Fruit fly (Drosophila melanogaster) whole organism, adult: ENCODE data around the gene msd5.

Experiments used
- CG11617 ChIP-seq: fragments of 200-800 bp; sonication (Bioruptor generic); optimal IDR thresholded peaks from 2 replicates; lab custom pipeline; 2017; ENCODE audit warnings: mild to moderate bottlenecking, missing biosample characterization, missing genetic modification reagents, missing genetic modification characterization
- CG12768 ChIP-seq: fragments of 200-800 bp; sonication (Bioruptor generic); optimal IDR thresholded peaks from 2 replicates; lab custom pipeline; 2017; ENCODE audit warnings: missing biosample characterization, missing genetic modification characterization, mild to moderate bottlenecking, moderate library complexity, missing genetic modification reagents
- CG14711 ChIP-seq: fragments of 200-800 bp; sonication (Bioruptor generic); optimal IDR thresholded peaks from 2 replicates; lab custom pipeline; 2018; ENCODE audit warnings: missing biosample characterization, mild to moderate bottlenecking, missing genetic modification characterization, moderate library complexity
- CG1620 ChIP-seq: fragments of 200-800 bp; sonication (Bioruptor generic); optimal IDR thresholded peaks from 2 replicates; lab custom pipeline; 2016; ENCODE audit warnings: missing biosample characterization, missing genetic modification characterization
- CG33017 ChIP-seq: fragments of 200-800 bp; sonication (Bioruptor generic); optimal IDR thresholded peaks from 2 replicates; lab custom pipeline; 2018; ENCODE audit warnings: missing biosample characterization, mild to moderate bottlenecking, missing genetic modification characterization, moderate library complexity
- CG5204 ChIP-seq: fragments of 200-800 bp; sonication (Bioruptor generic); optimal IDR thresholded peaks from 2 replicates; lab custom pipeline; 2016; ENCODE audit warnings: missing biosample characterization, missing genetic modification characterization
- CG7045 ChIP-seq: fragments of 200-800 bp; sonication (Bioruptor generic); optimal IDR thresholded peaks from 2 replicates; lab custom pipeline; 2017; ENCODE audit warnings: missing biosample characterization, mild to moderate bottlenecking, missing genetic modification characterization
- CG7101 ChIP-seq: fragments of 200-800 bp; sonication (Bioruptor generic); optimal IDR thresholded peaks from 2 replicates; lab custom pipeline; 2018; ENCODE audit warnings: missing biosample characterization, mild to moderate bottlenecking, missing genetic modification characterization, moderate library complexity
- Clk ChIP-seq: fragments of 200-800 bp; sonication (Bioruptor generic); optimal IDR thresholded peaks from 2 replicates; lab custom pipeline; 2017; ENCODE audit warnings: missing biosample characterization, missing genetic modification characterization
- Crg-1 ChIP-seq: fragments of 200-800 bp; sonication (Bioruptor generic); optimal IDR thresholded peaks from 2 replicates; lab custom pipeline; 2016; ENCODE audit warnings: missing biosample characterization, missing genetic modification characterization
- Hr96 ChIP-seq: fragments of 200-800 bp; sonication (Bioruptor generic); optimal IDR thresholded peaks from 2 replicates; lab custom pipeline; 2016; ENCODE audit warnings: missing biosample characterization, missing genetic modification characterization
- Mnt ChIP-seq: fragments of 200-800 bp; sonication (Bioruptor generic); optimal IDR thresholded peaks from 2 replicates; lab custom pipeline; 2016; ENCODE audit warnings: missing biosample characterization, mild to moderate bottlenecking, missing genetic modification characterization
- bab1 ChIP-seq: fragments of 200-800 bp; sonication (Bioruptor generic); optimal IDR thresholded peaks from 3 replicates; lab custom pipeline; 2019; ENCODE audit warnings: missing biosample characterization, mild to moderate bottlenecking, missing genetic modification characterization, moderate library complexity
- cic ChIP-seq: fragments of 200-800 bp; sonication (Bioruptor generic); optimal IDR thresholded peaks from 2 replicates; lab custom pipeline; 2017; ENCODE audit warnings: missing biosample characterization, mild to moderate bottlenecking, missing genetic modification characterization, moderate library complexity
- cnc ChIP-seq, 2 experiments: fragments of >200 bp; optimal IDR thresholded peaks; 2 replicates each; lab custom pipeline; 2017
- kay ChIP-seq: fragments of 200-800 bp; sonication (Bioruptor generic); peaks from one replicate; lab custom pipeline; 2016; ENCODE audit warnings: missing biosample characterization, missing genetic modification characterization, borderline replicate concordance
- ovo ChIP-seq: fragments of 200-800 bp; sonication (Bioruptor generic); optimal IDR thresholded peaks from 2 replicates; lab custom pipeline; 2016; ENCODE audit warnings: missing biosample characterization, missing genetic modification characterization
- pad ChIP-seq: fragments of 200-800 bp; sonication (Bioruptor generic); optimal IDR thresholded peaks from 3 replicates; lab custom pipeline; 2017; ENCODE audit warnings: missing biosample characterization, missing genetic modification characterization, mild to moderate bottlenecking, moderate library complexity, missing genetic modification reagents
- tj ChIP-seq: fragments of 200-800 bp; sonication (Bioruptor generic); optimal IDR thresholded peaks from 3 replicates; lab custom pipeline; 2017; ENCODE audit warnings: missing biosample characterization, mild to moderate bottlenecking, missing genetic modification characterization, moderate library complexity
- toe ChIP-seq: fragments of 200-800 bp; sonication (Bioruptor generic); optimal IDR thresholded peaks from 2 replicates; lab custom pipeline; 2016; ENCODE audit warnings: missing biosample characterization, missing genetic modification characterization

The msd5 gene

dm6 chr3L:1334571-1335427, 1.9 kb upstream of the msd5 start, which contains the start of the genes Hmbs and CG2211:
Hmbs (plus strand) TSS chr3L:1334889.
CG2211 (minus strand) TSS chr3L:1335359.
- TF ChIP-seq CG5204, result no peak
- TF ChIP-seq Crg-1, result peak; percentile 69
- TF ChIP-seq Clk (GFP tag; lab: Kevin White, UChicago), result peak; percentile 82
- TF ChIP-seq tj, result peak; percentile 35
- TF ChIP-seq ovo (GFP tag; lab: Kevin White, UChicago), result peak; percentile 83
- peak; percentile 68 for TF ChIP-seq CG7101
- peak; percentile 73 for TF ChIP-seq CG11617 (GFP tag; lab: Kevin White, UChicago)
- no peak for TF ChIP-seq pad (GFP tag; lab: Kevin White, UChicago)
- TF ChIP-seq CG1620, result peak; percentile 87
- peak; percentile 84 for TF ChIP-seq CG7045 (GFP tag; lab: Kevin White, UChicago)
- peak; percentile 96 for TF ChIP-seq bab1 (GFP tag; lab: Kevin White, UChicago)
- peak; percentile 76 for TF ChIP-seq cic (GFP tag; lab: Kevin White, UChicago)
- TF ChIP-seq cnc (optimal IDR thresholded peaks at IDR 0.05; lab: Kevin White, UChicago), result no peak
- peak; percentile 61 for TF ChIP-seq CG12768 (GFP tag; lab: Kevin White, UChicago)
- no peak for TF ChIP-seq kay
- peak; percentile 55 for TF ChIP-seq CG33017 (tag; lab: Kevin White, UChicago)
- peak; percentile 98 for TF ChIP-seq CG14711 (tag; lab: Kevin White, UChicago)
- peak; percentile 79 for TF ChIP-seq Mnt
- TF ChIP-seq Hr96 (GFP tag; lab: Kevin White, UChicago), result peak; percentile 92
- no peak for TF ChIP-seq toe (GFP tag; lab: Kevin White, UChicago)

- TF ChIP-seq kay (no peak), CG7045 (GFP tag; lab: Kevin White, UChicago) (no peak), cnc (optimal IDR thresholded peaks at IDR 0.05; lab: Kevin White, UChicago) (no peak)
These were observed 1.4 kb downstream of the msd5 start, which contains the start of gene msd1 for dm6 chr3L:1331542-1331941. msd1 (plus strand) TSS chr3L:1331744.

DNA sequence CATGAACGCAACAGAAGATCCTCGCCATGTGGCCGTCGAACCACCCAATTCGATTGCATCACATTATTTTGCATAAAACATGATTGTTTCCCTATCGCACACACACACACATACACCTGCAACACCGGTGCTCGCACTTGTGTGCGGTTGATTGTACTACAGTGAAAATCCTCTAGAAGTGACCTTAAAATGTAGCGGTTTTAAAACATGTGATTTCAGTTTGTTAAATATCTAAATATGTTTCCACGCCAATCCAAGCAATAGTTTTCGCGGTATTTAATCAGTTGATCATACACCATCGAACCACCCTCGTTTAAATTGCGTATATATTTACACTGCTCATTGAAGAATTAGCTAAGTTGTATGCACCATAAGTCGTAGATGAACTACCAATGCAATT, 2.5 kb downstream of the msd5 start:
- no peak for TF ChIP-seq tj
- TF ChIP-seq CG33017 (tag; lab: Kevin White, UChicago), result peak; percentile 20
- no peak for TF ChIP-seq bab1 (GFP tag; lab: Kevin White, UChicago)
- peak; percentile 24 for TF ChIP-seq CG7101

dm6 chr3L:1329724-1330123, 3.2 kb downstream of the msd5 start, which contains the start of gene ND-ACP:
ND-ACP (plus strand) TSS chr3L:1329949.
- TF ChIP-seq ovo (GFP tag; lab: Kevin White, UChicago), result no peak
- no peak for TF ChIP-seq CG7045 (GFP tag; lab: Kevin White, UChicago)
- no peak for TF ChIP-seq CG7101
- TF ChIP-seq CG1620, result no peak
- peak; percentile 46 for TF ChIP-seq tj
- TF ChIP-seq toe (GFP tag; lab: Kevin White, UChicago), result no peak
- no peak for TF ChIP-seq Clk (GFP tag; lab: Kevin White, UChicago)
- no peak for TF ChIP-seq CG5204
- no peak for TF ChIP-seq kay
- no peak for TF ChIP-seq CG33017 (tag; lab: Kevin White, UChicago)
- no peak for TF ChIP-seq CG14711 (tag; lab: Kevin White, UChicago)
- TF ChIP-seq pad (GFP tag; lab: Kevin White, UChicago), result peak; percentile 17
- TF ChIP-seq Crg-1, result no peak
- TF ChIP-seq CG12768 (GFP tag; lab: Kevin White, UChicago), result no peak
- TF ChIP-seq Hr96 (GFP tag; lab: Kevin White, UChicago), result no peak
- no peak for TF ChIP-seq bab1 (GFP tag; lab: Kevin White, UChicago)
- no peak for TF ChIP-seq cnc (optimal IDR thresholded peaks at IDR 0.05; lab: Kevin White, UChicago)
- TF ChIP-seq cic (GFP tag; lab: Kevin White, UChicago), result no peak
- peak; percentile 13 for TF ChIP-seq Mnt
- TF ChIP-seq CG11617 (GFP tag; lab: Kevin White, UChicago), result no peak

DNA sequence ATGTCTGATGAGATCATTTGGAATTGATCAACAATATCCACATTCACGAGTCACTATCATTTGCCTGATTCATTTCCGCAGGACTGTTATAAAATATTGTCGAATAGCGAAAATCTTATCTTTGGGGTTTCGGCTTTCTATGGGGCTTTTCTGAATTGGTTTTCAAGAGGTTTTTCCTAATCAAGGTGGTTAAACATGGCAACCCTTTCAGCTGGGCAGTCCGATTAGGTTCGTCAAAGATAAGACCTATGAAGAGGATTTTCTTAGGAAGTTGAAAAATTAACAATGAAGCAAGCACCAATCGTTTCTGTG, 7.4 kb downstream of the msd5 start:
- TF ChIP-seq CG11617 (GFP tag; lab: Kevin White, UChicago) (no peak), cnc (optimal IDR thresholded peaks at IDR 0.05; lab: Kevin White, UChicago) (no peak), cic (GFP tag; lab: Kevin White, UChicago) (peak; percentile 22)

DNA sequence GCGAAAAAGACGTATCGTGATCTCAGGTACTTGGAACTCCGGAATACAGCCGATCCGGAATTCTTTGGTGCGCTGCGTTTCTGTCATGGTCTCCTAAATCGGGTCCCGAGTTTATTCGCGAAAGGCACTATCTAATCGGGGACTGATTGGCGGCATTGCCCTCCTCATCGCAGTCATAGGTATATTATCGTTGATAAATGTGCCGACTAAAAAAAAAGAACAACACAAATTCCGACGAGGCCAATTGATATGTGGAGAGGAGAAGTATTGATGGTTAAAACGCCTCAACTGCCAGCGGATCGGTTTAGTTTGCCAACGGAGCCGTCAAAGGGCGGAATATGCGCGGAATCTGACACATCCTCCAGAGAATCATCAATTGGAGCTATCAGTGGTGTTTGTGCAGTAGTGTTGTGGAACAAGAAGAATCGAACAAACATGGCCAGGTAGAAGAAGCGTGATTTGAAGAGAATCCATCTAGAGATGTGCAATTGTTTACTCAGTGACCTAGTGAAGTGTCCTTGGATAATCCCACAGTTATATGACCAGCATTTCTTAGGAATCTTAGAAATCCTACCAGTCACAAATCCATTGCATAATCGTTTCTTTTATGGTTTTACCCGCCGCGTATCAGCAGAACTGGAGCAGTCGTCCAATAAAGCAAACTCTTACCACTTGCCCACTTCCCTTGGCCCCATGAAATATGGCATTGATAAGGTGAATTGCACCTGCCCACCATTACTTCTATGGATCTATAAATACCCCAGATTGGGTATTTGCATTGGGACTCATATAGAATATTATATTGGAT, 7.9 kb downstream of the msd5 start:
- TF ChIP-seq toe (GFP tag; lab: Kevin White, UChicago) (no peak), CG7045 (GFP tag; lab: Kevin White, UChicago) (no peak), bab1 (GFP tag; lab: Kevin White, UChicago) (no peak), CG12768 (GFP tag; lab: Kevin White, UChicago) (no peak), Mnt (peak; percentile 18), cic (GFP tag; lab: Kevin White, UChicago) (peak; percentile 32), kay (no peak), CG33017 (tag; lab: Kevin White, UChicago) (no peak), CG14711 (tag; lab: Kevin White, UChicago) (no peak)
